Fruit fly (Drosophila melanogaster) whole organism, embryonic: Measurements from ENCODE around the gene CG9582.

Experiments used
- CG15479 ChIP-seq: fragments of 200-800 bp; sonication (Bioruptor generic); optimal IDR thresholded peaks from 3 replicates; lab custom pipeline; 2019; ENCODE audit warnings: missing biosample characterization, mild to moderate bottlenecking, missing genetic modification characterization, moderate library complexity
- CG4360 ChIP-seq: fragments of 200-800 bp; sonication (Bioruptor generic); IDR thresholded peaks from 2 replicates; pipeline ENCODE4 v1.3.6; 2022; ENCODE audit warnings: missing biosample characterization, missing genetic modification characterization
- CG8388 ChIP-seq: fragments of 200-800 bp; sonication (Bioruptor generic); optimal IDR thresholded peaks from 2 replicates; lab custom pipeline; 2019; ENCODE audit warnings: missing biosample characterization, mild to moderate bottlenecking, missing genetic modification characterization, moderate library complexity
- ems ChIP-seq: fragments of 200-800 bp; sonication (Bioruptor generic); optimal IDR thresholded peaks from 3 replicates; lab custom pipeline; 2016; ENCODE audit warnings: missing biosample characterization, missing genetic modification characterization
- hbn ChIP-seq: fragments of 200-800 bp; sonication (Bioruptor generic); IDR thresholded peaks from 2 replicates; pipeline ENCODE4 v1.3.6; 2022; ENCODE audit warnings: missing biosample characterization, missing genetic modification characterization; ENCODE audit not compliant: partially characterized antibody

dm6 chr2L:8987251-8987937 is 44.2 kb downstream of the CG9582 start:
- TF ChIP-seq CG15479 (GFP tag; lab: Kevin White, UChicago), result no peak
- no peak for TF ChIP-seq CG8388 (GFP tag; lab: Kevin White, UChicago)
- TF ChIP-seq CG4360 (GFP tag; lab: Robert Waterston, UW), result no peak
- TF ChIP-seq ems (GFP tag; lab: Kevin White, UChicago), result no peak
- TF ChIP-seq hbn (GFP tag; lab: Robert Waterston, UW), result no peak
